Worm (Caenorhabditis elegans) whole organism, L3 larva: Measurements from ENCODE around the gene best-6.

Experiments
- R02D3.7 ChIP-seq: fragments of 150-350 bp; optimal IDR thresholded peaks from 2 replicates; lab custom pipeline; 2014; ENCODE audit warnings: missing biosample characterization, missing genetic modification characterization
- ZK546.5 ChIP-seq: sonication (generic microtip); optimal IDR thresholded peaks from 2 replicates; lab custom pipeline; 2017; ENCODE audit warnings: missing biosample characterization, missing genetic modification characterization
- ama-1 ChIP-seq: fragments of 150-350 bp; optimal IDR thresholded peaks from 2 replicates; lab custom pipeline; 2018
- ceh-28 ChIP-seq: fragments of 150-350 bp; optimal IDR thresholded peaks from 2 replicates; lab custom pipeline; 2014; ENCODE audit warnings: missing biosample characterization, missing genetic modification reagents, missing genetic modification characterization
- ceh-82 ChIP-seq: fragments of 150-350 bp; optimal IDR thresholded peaks from 2 replicates; lab custom pipeline; 2014; ENCODE audit warnings: missing biosample characterization, missing genetic modification characterization
- ceh-9 ChIP-seq: sonication (generic microtip); optimal IDR thresholded peaks from 2 replicates; lab custom pipeline; 2018; ENCODE audit warnings: missing biosample characterization, missing genetic modification characterization
- daf-12 ChIP-seq: fragments of 150-350 bp; optimal IDR thresholded peaks from 2 replicates; lab custom pipeline; 2014; ENCODE audit warnings: missing biosample characterization, missing genetic modification reagents, missing genetic modification characterization
- egl-27 ChIP-seq: sonication (generic microtip); optimal IDR thresholded peaks from 4 replicates; lab custom pipeline; 2017; ENCODE audit warnings: missing biosample characterization, missing genetic modification reagents, missing genetic modification characterization
- egl-5 ChIP-seq: fragments of 150-350 bp; optimal IDR thresholded peaks from 2 replicates; lab custom pipeline; 2017; ENCODE audit warnings: missing biosample characterization, missing genetic modification reagents, missing genetic modification characterization, inconsistent platforms
- elt-1 ChIP-seq: fragments of 150-350 bp; optimal IDR thresholded peaks from 2 replicates; lab custom pipeline; 2014; ENCODE audit warnings: missing biosample characterization, missing genetic modification characterization
- elt-2 ChIP-seq: sonication (generic microtip); optimal IDR thresholded peaks from 2 replicates; lab custom pipeline; 2016; ENCODE audit warnings: missing genetic modification reagents, mild to moderate bottlenecking, missing genetic modification characterization, missing compliant biosample characterization
- elt-3 ChIP-seq, 3 experiments: fragments of 150-350 bp in 1 of 3; sonication (generic microtip) in 2 of 3; optimal IDR thresholded peaks; 2 replicates in 2 of 3; 4 replicates in 1 of 3; lab custom pipeline; 2014 to 2017; ENCODE audit warnings: missing biosample characterization in 3 of 3, missing genetic modification characterization in 3 of 3
- eor-1 ChIP-seq, 2 experiments: fragments of 150-350 bp; optimal IDR thresholded peaks; 2 replicates each; lab custom pipeline; 2014 to 2018; ENCODE audit warnings: missing biosample characterization in 2 of 2, missing genetic modification characterization in 2 of 2
- fkh-10 ChIP-seq: sonication (generic microtip); optimal IDR thresholded peaks from 2 replicates; lab custom pipeline; 2017; ENCODE audit warnings: missing biosample characterization, missing genetic modification reagents, missing genetic modification characterization
- fkh-2 ChIP-seq: fragments of 150-350 bp; optimal IDR thresholded peaks from 2 replicates; lab custom pipeline; 2014; ENCODE audit warnings: missing biosample characterization, missing genetic modification reagents, missing genetic modification characterization
- fos-1 ChIP-seq: fragments of 150-350 bp; optimal IDR thresholded peaks from 2 replicates; lab custom pipeline; 2014; ENCODE audit warnings: missing biosample characterization, missing genetic modification characterization
- hmg-11 ChIP-seq: sonication (generic microtip); optimal IDR thresholded peaks from 2 replicates; lab custom pipeline; 2016; ENCODE audit warnings: missing genetic modification characterization, missing compliant biosample characterization
- jun-1 ChIP-seq: fragments of 150-350 bp; optimal IDR thresholded peaks from 2 replicates; lab custom pipeline; 2014; ENCODE audit warnings: missing biosample characterization, missing genetic modification reagents, missing genetic modification characterization
- lin-15B ChIP-seq: fragments of 150-350 bp; optimal IDR thresholded peaks from 2 replicates; lab custom pipeline; 2014; ENCODE audit warnings: missing biosample characterization, missing genetic modification characterization
- lin-39 ChIP-seq: fragments of 150-350 bp; optimal IDR thresholded peaks from 2 replicates; lab custom pipeline; 2018; ENCODE audit warnings: missing biosample characterization, missing genetic modification reagents, missing genetic modification characterization
- lsy-12 ChIP-seq: sonication (generic microtip); optimal IDR thresholded peaks from 2 replicates; lab custom pipeline; 2016; ENCODE audit warnings: mild to moderate bottlenecking, missing genetic modification characterization, missing compliant biosample characterization
- mdl-1 ChIP-seq: fragments of 150-350 bp; optimal IDR thresholded peaks from 2 replicates; lab custom pipeline; 2014; ENCODE audit warnings: missing biosample characterization, missing genetic modification characterization
- mml-1 ChIP-seq: fragments of 150-350 bp; sonication (generic microtip); optimal IDR thresholded peaks from 3 replicates; lab custom pipeline; 2014; ENCODE audit warnings: missing biosample characterization, missing genetic modification characterization
- nhr-11 ChIP-seq: fragments of 150-350 bp; optimal IDR thresholded peaks from 2 replicates; lab custom pipeline; 2014; ENCODE audit warnings: missing biosample characterization, missing genetic modification characterization
- nhr-12 ChIP-seq: fragments of 150-350 bp; optimal IDR thresholded peaks from 2 replicates; lab custom pipeline; 2014; ENCODE audit warnings: missing biosample characterization, missing genetic modification characterization
- nhr-23 ChIP-seq: fragments of 150-350 bp; optimal IDR thresholded peaks from 2 replicates; lab custom pipeline; 2014; ENCODE audit warnings: missing biosample characterization, missing genetic modification reagents, missing genetic modification characterization
- nhr-237 ChIP-seq: fragments of 150-350 bp; optimal IDR thresholded peaks from 2 replicates; lab custom pipeline; 2014; ENCODE audit warnings: missing biosample characterization, missing genetic modification characterization
- nhr-25 ChIP-seq: sonication (generic microtip); optimal IDR thresholded peaks from 2 replicates; lab custom pipeline; 2017; ENCODE audit warnings: missing biosample characterization, missing genetic modification characterization
- nhr-28 ChIP-seq: fragments of 150-350 bp; optimal IDR thresholded peaks from 2 replicates; lab custom pipeline; 2014; ENCODE audit warnings: missing biosample characterization, missing genetic modification characterization
- nhr-76 ChIP-seq: fragments of 150-350 bp; sonication (generic microtip); optimal IDR thresholded peaks from 5 replicates; lab custom pipeline; 2014; ENCODE audit warnings: missing biosample characterization, missing genetic modification characterization
- pha-4 ChIP-seq: fragments of 150-350 bp; optimal IDR thresholded peaks from 2 replicates; lab custom pipeline; 2014; ENCODE audit warnings: missing biosample characterization, missing genetic modification reagents, missing genetic modification characterization
- pqm-1 ChIP-seq: fragments of 150-350 bp; optimal IDR thresholded peaks from 2 replicates; lab custom pipeline; 2017; ENCODE audit warnings: missing biosample characterization, missing genetic modification characterization, inconsistent platforms
- sea-2 ChIP-seq: fragments of 150-350 bp; sonication (generic microtip); optimal IDR thresholded peaks from 4 replicates; lab custom pipeline; 2014; ENCODE audit warnings: missing biosample characterization, missing genetic modification reagents, missing genetic modification characterization
- skn-1 ChIP-seq: fragments of 150-350 bp; optimal IDR thresholded peaks from 2 replicates; lab custom pipeline; 2014; ENCODE audit warnings: missing biosample characterization, missing genetic modification characterization
- snpc-4 ChIP-seq: fragments of 150-350 bp; optimal IDR thresholded peaks from 2 replicates; lab custom pipeline; 2014; ENCODE audit warnings: missing biosample characterization, missing genetic modification characterization
- tbx-2 ChIP-seq: sonication (generic microtip); optimal IDR thresholded peaks from 2 replicates; lab custom pipeline; 2016; ENCODE audit warnings: mild to moderate bottlenecking, missing genetic modification characterization, missing compliant biosample characterization
- unc-39 ChIP-seq: sonication (generic microtip); optimal IDR thresholded peaks from 4 replicates; lab custom pipeline; 2017; ENCODE audit warnings: missing biosample characterization, missing genetic modification characterization
- unc-62 ChIP-seq: fragments of 150-350 bp; sonication (generic microtip); optimal IDR thresholded peaks from 4 replicates; lab custom pipeline; 2014; ENCODE audit warnings: missing biosample characterization, missing genetic modification reagents, missing genetic modification characterization
- zag-1 ChIP-seq: fragments of 150-350 bp; optimal IDR thresholded peaks from 2 replicates; lab custom pipeline; 2014; ENCODE audit warnings: missing biosample characterization, missing genetic modification characterization
- ztf-11 ChIP-seq: fragments of 150-350 bp; optimal IDR thresholded peaks from 2 replicates; lab custom pipeline; 2014; ENCODE audit warnings: missing biosample characterization, missing genetic modification characterization
- ztf-4 ChIP-seq: fragments of 150-350 bp; optimal IDR thresholded peaks from 2 replicates; lab custom pipeline; 2014; ENCODE audit warnings: missing biosample characterization, missing genetic modification characterization

Gene best-6

DNA sequence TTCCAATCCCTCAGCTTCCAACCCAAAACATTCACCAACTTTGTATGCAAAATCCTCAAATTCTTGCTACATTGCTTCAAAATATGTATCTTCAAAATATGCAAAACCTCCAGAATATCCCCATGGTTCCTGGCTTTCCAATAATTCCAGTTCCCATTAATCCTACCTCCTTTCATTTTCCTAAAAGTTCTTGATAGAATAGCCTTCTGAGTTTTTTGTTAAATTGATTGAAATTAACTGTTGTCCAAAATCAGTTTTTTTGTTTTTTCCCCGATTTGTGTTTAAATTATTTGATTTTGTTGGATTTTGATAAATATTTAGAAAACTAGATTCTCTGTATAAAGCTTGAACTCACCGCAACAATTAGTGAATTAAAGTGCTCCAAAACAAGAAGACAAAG is 23.7 kb downstream of the best-6 start:
- TF ChIP-seq fkh-10 (GFP tag; lab: Kevin White, UChicago) (no peak), snpc-4 (tag; lab: Kevin White, UChicago) (no peak), nhr-237 (tag; lab: Kevin White, UChicago) (no peak), fkh-2 (no peak), pha-4 (tag; lab: Kevin White, UChicago) (no peak), lin-39 (tag; lab: Kevin White, UChicago) (no peak)

DNA sequence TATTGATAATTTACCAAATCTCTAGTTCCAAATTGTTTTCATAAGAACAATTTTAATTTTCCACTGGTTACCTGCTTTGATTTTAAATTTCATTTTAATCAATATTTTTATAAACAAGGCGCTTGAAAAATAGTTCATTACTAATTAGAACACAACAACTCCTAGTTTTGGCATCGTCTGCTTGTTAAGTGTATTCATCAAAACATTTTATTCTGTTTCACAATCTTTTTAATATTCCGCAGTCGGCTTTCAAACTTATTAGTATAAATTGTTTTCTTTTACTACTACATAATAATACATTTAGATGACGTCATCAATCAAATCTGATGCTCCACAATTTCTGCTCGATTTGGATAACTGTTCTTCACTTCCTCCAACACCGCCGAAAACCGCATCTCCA is 26.4 kb downstream of the best-6 start, which contains the start of gene pes-1:
Gene pes-1 (plus strand): TSS at position 301 of the 400 bp plus-strand sequence.
- no peak for TF ChIP-seq nhr-237 (tag; lab: Kevin White, UChicago)
- no peak for TF ChIP-seq ceh-9 (tag; lab: Kevin White, UChicago)
- TF ChIP-seq egl-5 (tag; lab: Kevin White, UChicago): no peak
- no peak for TF ChIP-seq nhr-28 (tag; lab: Kevin White, UChicago)
- TF ChIP-seq mml-1 (tag; lab: Kevin White, UChicago): no peak
- no peak for TF ChIP-seq R02D3.7 (tag; lab: Kevin White, UChicago)
- TF ChIP-seq pha-4 (tag; lab: Kevin White, UChicago): no peak
- TF ChIP-seq nhr-12 (tag; lab: Kevin White, UChicago): no peak

DNA sequence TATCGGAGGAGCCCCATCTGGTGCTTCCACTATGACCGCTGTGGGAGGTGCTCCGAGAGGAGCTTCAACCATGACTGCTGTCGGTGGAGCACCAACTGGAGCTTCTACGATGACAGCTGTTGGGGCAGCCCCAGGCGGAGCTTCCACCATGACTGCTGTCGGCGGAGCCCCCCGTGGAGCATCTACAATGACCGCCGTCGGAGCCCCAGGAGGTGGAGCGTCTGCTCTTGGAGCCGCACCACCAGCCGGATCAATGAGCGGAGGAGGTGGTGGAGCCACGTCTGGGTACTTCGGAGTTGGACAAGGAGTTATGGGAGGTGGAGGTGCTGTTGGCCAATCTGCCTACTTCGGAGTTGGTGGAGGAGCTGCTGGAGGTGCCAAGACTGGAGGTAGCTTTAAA is 31.9 kb downstream of the best-6 start:
- TF ChIP-seq fos-1 (tag; lab: Kevin White, UChicago) (no peak), ceh-9 (tag; lab: Kevin White, UChicago) (no peak), nhr-28 (tag; lab: Kevin White, UChicago) (no peak), nhr-25 (tag; lab: Kevin White, UChicago) (no peak), sea-2 (GFP tag; lab: Kevin White, UChicago) (no peak), elt-1 (tag; lab: Kevin White, UChicago) (no peak), tbx-2 (tag; lab: Kevin White, UChicago) (no peak), nhr-237 (tag; lab: Kevin White, UChicago) (no peak)

DNA sequence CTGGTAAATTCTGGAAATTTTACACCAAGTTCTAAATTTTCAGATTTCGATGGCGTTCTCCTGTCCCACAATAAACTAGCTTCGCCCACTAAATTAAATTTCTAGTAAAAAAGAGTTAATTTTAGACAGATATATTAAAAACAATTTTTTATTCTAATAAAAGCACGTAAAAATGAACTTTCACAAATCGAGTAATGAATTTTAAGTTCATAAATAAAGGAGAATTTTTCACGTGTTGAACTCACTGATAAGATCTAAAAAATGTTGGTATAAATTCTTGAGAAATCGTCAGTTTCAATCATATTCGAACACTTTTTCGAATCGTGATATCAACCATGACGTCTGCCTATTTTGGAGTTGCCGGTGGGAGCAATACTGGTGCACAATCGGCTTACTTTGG is 33.0 kb downstream of the best-6 start, which contains the start of gene ssq-2:
Gene ssq-2 (plus strand): TSS at position 301 of the 400 bp plus-strand sequence.
- TF ChIP-seq R02D3.7 (tag; lab: Kevin White, UChicago): no peak
- TF ChIP-seq unc-62 (GFP tag; lab: Kevin White, UChicago): no peak
- TF ChIP-seq hmg-11 (tag; lab: Kevin White, UChicago): no peak
- TF ChIP-seq elt-2 (tag; lab: Kevin White, UChicago): no peak
- no peak for TF ChIP-seq nhr-11 (tag; lab: Kevin White, UChicago)
- no peak for TF ChIP-seq ceh-28 (tag; lab: Kevin White, UChicago)
- TF ChIP-seq lin-15B: no peak
- no peak for TF ChIP-seq ceh-9 (tag; lab: Kevin White, UChicago)
- TF ChIP-seq nhr-25 (tag; lab: Kevin White, UChicago): no peak
- TF ChIP-seq fos-1 (tag; lab: Kevin White, UChicago): no peak
- TF ChIP-seq unc-39: no peak

DNA sequence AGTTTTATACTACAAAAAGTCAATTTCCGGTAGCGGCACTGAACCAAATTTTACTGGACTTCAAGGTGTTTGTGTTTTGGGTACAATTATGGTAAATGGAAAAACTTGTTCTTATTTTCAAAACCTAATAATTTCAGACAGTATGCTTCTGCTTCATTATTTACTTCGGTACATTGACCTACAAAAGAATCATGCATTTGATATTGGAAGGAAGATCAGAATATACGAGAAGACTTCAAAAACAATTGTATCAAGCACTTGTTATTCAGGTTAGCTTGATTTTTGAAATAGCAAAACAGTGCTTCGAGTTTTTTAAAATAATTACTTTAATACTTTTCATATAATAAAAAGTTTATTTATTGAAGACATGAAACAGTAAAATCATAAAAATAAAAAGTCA is 35.8 kb downstream of the best-6 start:
- TF ChIP-seq ztf-4 (tag; lab: Kevin White, UChicago) (no peak), skn-1 (no peak), ceh-82 (tag; lab: Kevin White, UChicago) (no peak), nhr-237 (tag; lab: Kevin White, UChicago) (no peak), nhr-23 (tag; lab: Kevin White, UChicago) (no peak), lsy-12 (tag; lab: Kevin White, UChicago) (no peak), nhr-76 (no peak), nhr-12 (tag; lab: Kevin White, UChicago) (no peak), zag-1 (tag; lab: Kevin White, UChicago) (no peak), ztf-11 (no peak), ama-1 (lab: Kevin White, UChicago) (no peak), sea-2 (GFP tag; lab: Kevin White, UChicago) (no peak), unc-39 (no peak), lin-39 (tag; lab: Kevin White, UChicago) (no peak)

DNA sequence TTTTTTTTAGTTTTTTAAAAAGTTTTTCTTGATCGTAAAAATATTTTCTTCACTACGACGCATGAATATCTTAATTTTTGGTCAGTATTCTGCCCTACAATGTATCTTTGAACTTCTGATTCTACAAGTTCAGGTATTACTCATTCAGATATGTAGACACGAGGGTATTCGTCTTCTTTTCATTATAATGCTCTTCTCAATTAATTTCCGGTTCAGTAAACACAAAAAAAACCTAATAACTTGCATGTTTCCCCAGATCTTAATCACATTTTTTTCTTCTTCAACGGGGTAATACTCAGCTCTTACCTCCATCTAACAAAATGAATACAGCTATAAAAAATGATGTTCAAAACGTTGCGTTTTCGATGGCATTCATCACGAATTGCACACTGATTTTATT is 36.8 kb downstream of the best-6 start, which contains the start of gene str-162:
Gene str-162 (plus strand): TSS at position 301 of the 400 bp plus-strand sequence.
- TF ChIP-seq ZK546.5 (tag; lab: Kevin White, UChicago): no peak
- no peak for TF ChIP-seq ztf-4 (tag; lab: Kevin White, UChicago)
- no peak for TF ChIP-seq elt-2 (tag; lab: Kevin White, UChicago)
- no peak for TF ChIP-seq unc-39
- TF ChIP-seq jun-1 (tag; lab: Kevin White, UChicago): no peak
- TF ChIP-seq nhr-23 (tag; lab: Kevin White, UChicago): no peak
- no peak for TF ChIP-seq daf-12 (tag; lab: Kevin White, UChicago)
- TF ChIP-seq fkh-10 (GFP tag; lab: Kevin White, UChicago): no peak
- TF ChIP-seq elt-3 (tag; optimal IDR thresholded peaks at IDR 0.05; lab: Kevin White, UChicago): no peak
- no peak for TF ChIP-seq eor-1 (tag; optimal IDR thresholded peaks at IDR 0.05; lab: Kevin White, UChicago)
- TF ChIP-seq mdl-1 (tag; lab: Kevin White, UChicago): no peak
- TF ChIP-seq ama-1 (lab: Kevin White, UChicago): no peak
- TF ChIP-seq pqm-1: no peak
- TF ChIP-seq egl-27 (tag; lab: Kevin White, UChicago): no peak
- TF ChIP-seq ceh-82 (tag; lab: Kevin White, UChicago): no peak
- no peak for TF ChIP-seq nhr-11 (tag; lab: Kevin White, UChicago)
- TF ChIP-seq ceh-9 (tag; lab: Kevin White, UChicago): no peak
